Fruit fly (Drosophila melanogaster) whole organism, wandering third instar larva: ENCODE results near the gene ry.

Experiments used
- Abd-B ChIP-seq: fragments of >200 bp; optimal IDR thresholded peaks from 2 replicates; lab custom pipeline; 2017; ENCODE audit warnings: missing biosample characterization, missing genetic modification characterization
- CG32264 ChIP-seq: fragments of 200-800 bp; sonication (Bioruptor generic); optimal IDR thresholded peaks from 2 replicates; lab custom pipeline; 2016; ENCODE audit warnings: missing biosample characterization, missing genetic modification characterization
- CG9705 ChIP-seq: fragments of 200-800 bp; sonication (Bioruptor generic); optimal IDR thresholded peaks from 2 replicates; lab custom pipeline; 2018; ENCODE audit warnings: missing biosample characterization, mild to moderate bottlenecking, missing genetic modification characterization
- CrebA ChIP-seq: fragments of 200-800 bp; sonication (Bioruptor generic); optimal IDR thresholded peaks from 2 replicates; lab custom pipeline; 2016; ENCODE audit warnings: missing biosample characterization, mild to moderate bottlenecking, missing genetic modification characterization, borderline replicate concordance
- Dfd ChIP-seq: fragments of >200 bp; optimal IDR thresholded peaks from 2 replicates; lab custom pipeline; 2017; ENCODE audit warnings: missing biosample characterization, missing genetic modification characterization
- Dif ChIP-seq: fragments of 200-275, 200-300 bp; sonication (Bioruptor generic); optimal IDR thresholded peaks from 2 replicates; lab custom pipeline; 2018; ENCODE audit warnings: missing biosample characterization, missing genetic modification characterization; ENCODE audit not compliant: partially characterized antibody
- GATAd ChIP-seq: sonication (Bioruptor generic); optimal IDR thresholded peaks from 2 replicates; lab custom pipeline; 2016; ENCODE audit warnings: missing biosample characterization, missing genetic modification characterization
- HLH106 ChIP-seq: fragments of 200-800 bp; optimal IDR thresholded peaks from 3 replicates; lab custom pipeline; 2019; ENCODE audit warnings: missing biosample characterization, mild to moderate bottlenecking, missing genetic modification characterization, moderate library complexity
- Hnf4 ChIP-seq: fragments of 200-800 bp; sonication (Bioruptor generic); optimal IDR thresholded peaks from 2 replicates; lab custom pipeline; 2016; ENCODE audit warnings: missing biosample characterization, mild to moderate bottlenecking, missing genetic modification characterization
- Hr78 ChIP-seq: fragments of >200 bp; optimal IDR thresholded peaks from 2 replicates; lab custom pipeline; 2017; ENCODE audit warnings: missing biosample characterization, missing genetic modification characterization
- Hr83 ChIP-seq: fragments of 200-300 bp; sonication (Bioruptor generic); optimal IDR thresholded peaks from 2 replicates; lab custom pipeline; 2016; ENCODE audit warnings: missing biosample characterization, mild to moderate bottlenecking, missing genetic modification characterization, moderate library complexity; ENCODE audit not compliant: poor library complexity, severe bottlenecking
- Jra ChIP-seq: sonication (Bioruptor generic); optimal IDR thresholded peaks from 2 replicates; lab custom pipeline; 2016; ENCODE audit warnings: missing biosample characterization, missing genetic modification characterization
- Mio ChIP-seq: sonication (Bioruptor generic); optimal IDR thresholded peaks from 2 replicates; lab custom pipeline; 2016; ENCODE audit warnings: missing biosample characterization, missing genetic modification characterization
- Myc ChIP-seq: fragments of >200 bp; optimal IDR thresholded peaks from 2 replicates; lab custom pipeline; 2017
- OdsH ChIP-seq: fragments of 200-800 bp; sonication (Bioruptor generic); optimal IDR thresholded peaks from 2 replicates; lab custom pipeline; 2016; ENCODE audit warnings: missing biosample characterization, mild to moderate bottlenecking, missing genetic modification characterization
- Rel ChIP-seq, 2 experiments: fragments of 200-800 bp; sonication (Bioruptor generic) in 1 of 2; optimal IDR thresholded peaks; 2 replicates in 1 of 2; 3 replicates in 1 of 2; lab custom pipeline; 2016 to 2019; ENCODE audit warnings: mild to moderate bottlenecking in 2 of 2, missing biosample characterization in 2 of 2, missing genetic modification characterization in 2 of 2, moderate library complexity in 1 of 2
- Sp1 ChIP-seq: fragments of 200-800 bp; sonication (Bioruptor generic); optimal IDR thresholded peaks from 3 replicates; lab custom pipeline; 2019; ENCODE audit warnings: missing biosample characterization, mild to moderate bottlenecking, missing genetic modification characterization, moderate library complexity
- Vsx2 ChIP-seq: fragments of 200-300, 225-300 bp; sonication (Bioruptor generic); optimal IDR thresholded peaks from 2 replicates; lab custom pipeline; 2018; ENCODE audit warnings: missing biosample characterization, missing genetic modification characterization; ENCODE audit not compliant: partially characterized antibody
- br ChIP-seq: fragments of 200-800 bp; sonication (Bioruptor generic); optimal IDR thresholded peaks from 2 replicates; lab custom pipeline; 2016; ENCODE audit warnings: missing biosample characterization, missing genetic modification characterization
- brk ChIP-seq: fragments of 200-800 bp; sonication (Bioruptor generic); optimal IDR thresholded peaks from 2 replicates; lab custom pipeline; 2016; ENCODE audit warnings: missing biosample characterization, mild to moderate bottlenecking, missing genetic modification characterization
- dmrt93B ChIP-seq: fragments of 200-800 bp; sonication (Bioruptor generic); optimal IDR thresholded peaks from 2 replicates; lab custom pipeline; 2018; ENCODE audit warnings: missing biosample characterization, mild to moderate bottlenecking, missing genetic modification characterization
- dsf ChIP-seq: sonication (Bioruptor generic); optimal IDR thresholded peaks from 2 replicates; lab custom pipeline; 2016; ENCODE audit warnings: missing biosample characterization, missing genetic modification characterization, borderline replicate concordance
- foxo ChIP-seq, 2 experiments: fragments of 200-800 bp; sonication (Bioruptor generic); optimal IDR thresholded peaks; 2 replicates in 1 of 2; 3 replicates in 1 of 2; lab custom pipeline; 2016 to 2017; ENCODE audit warnings: missing biosample characterization in 2 of 2, missing genetic modification characterization in 2 of 2
- fru ChIP-seq: fragments of 200-800 bp; sonication (Bioruptor generic); optimal IDR thresholded peaks from 3 replicates; lab custom pipeline; 2016; ENCODE audit warnings: missing biosample characterization, mild to moderate bottlenecking, missing genetic modification characterization
- h ChIP-seq: fragments of 200-800 bp; sonication (Bioruptor generic); optimal IDR thresholded peaks from 3 replicates; lab custom pipeline; 2016; ENCODE audit warnings: missing biosample characterization, mild to moderate bottlenecking, missing genetic modification characterization
- jim ChIP-seq: fragments of 175-275, 200-325 bp; sonication (Bioruptor generic); optimal IDR thresholded peaks from 2 replicates; lab custom pipeline; 2016; ENCODE audit warnings: missing biosample characterization, mild to moderate bottlenecking, missing genetic modification characterization
- lola ChIP-seq: fragments of >200 bp; optimal IDR thresholded peaks from 2 replicates; lab custom pipeline; 2017; ENCODE audit warnings: missing biosample characterization, missing genetic modification characterization
- psq ChIP-seq: fragments of 200-800 bp; sonication (Bioruptor generic); optimal IDR thresholded peaks from 3 replicates; lab custom pipeline; 2017; ENCODE audit warnings: missing biosample characterization, mild to moderate bottlenecking, missing genetic modification characterization, moderate library complexity
- rgr ChIP-seq: fragments of 200-800 bp; sonication (Bioruptor generic); optimal IDR thresholded peaks from 3 replicates; lab custom pipeline; 2016; ENCODE audit warnings: missing biosample characterization, mild to moderate bottlenecking, missing genetic modification characterization
- sage ChIP-seq: fragments of 200-800 bp; sonication (Bioruptor generic); optimal IDR thresholded peaks from 2 replicates; lab custom pipeline; 2016; ENCODE audit warnings: missing biosample characterization, mild to moderate bottlenecking, missing genetic modification characterization
- sv ChIP-seq: fragments of 200-800 bp; sonication (Bioruptor generic); optimal IDR thresholded peaks from 3 replicates; lab custom pipeline; 2016; ENCODE audit warnings: missing biosample characterization, missing genetic modification characterization
- tai ChIP-seq: sonication (Bioruptor generic); optimal IDR thresholded peaks from 2 replicates; lab custom pipeline; 2016; ENCODE audit warnings: missing biosample characterization, missing genetic modification characterization
- usp ChIP-seq: fragments of >200 bp; optimal IDR thresholded peaks from 2 replicates; lab custom pipeline; 2017; ENCODE audit warnings: missing biosample characterization, missing genetic modification characterization
- woc ChIP-seq: sonication (Bioruptor generic); optimal IDR thresholded peaks from 2 replicates; lab custom pipeline; 2016; ENCODE audit warnings: missing biosample characterization, mild to moderate bottlenecking, missing genetic modification characterization

ry gene

DNA sequence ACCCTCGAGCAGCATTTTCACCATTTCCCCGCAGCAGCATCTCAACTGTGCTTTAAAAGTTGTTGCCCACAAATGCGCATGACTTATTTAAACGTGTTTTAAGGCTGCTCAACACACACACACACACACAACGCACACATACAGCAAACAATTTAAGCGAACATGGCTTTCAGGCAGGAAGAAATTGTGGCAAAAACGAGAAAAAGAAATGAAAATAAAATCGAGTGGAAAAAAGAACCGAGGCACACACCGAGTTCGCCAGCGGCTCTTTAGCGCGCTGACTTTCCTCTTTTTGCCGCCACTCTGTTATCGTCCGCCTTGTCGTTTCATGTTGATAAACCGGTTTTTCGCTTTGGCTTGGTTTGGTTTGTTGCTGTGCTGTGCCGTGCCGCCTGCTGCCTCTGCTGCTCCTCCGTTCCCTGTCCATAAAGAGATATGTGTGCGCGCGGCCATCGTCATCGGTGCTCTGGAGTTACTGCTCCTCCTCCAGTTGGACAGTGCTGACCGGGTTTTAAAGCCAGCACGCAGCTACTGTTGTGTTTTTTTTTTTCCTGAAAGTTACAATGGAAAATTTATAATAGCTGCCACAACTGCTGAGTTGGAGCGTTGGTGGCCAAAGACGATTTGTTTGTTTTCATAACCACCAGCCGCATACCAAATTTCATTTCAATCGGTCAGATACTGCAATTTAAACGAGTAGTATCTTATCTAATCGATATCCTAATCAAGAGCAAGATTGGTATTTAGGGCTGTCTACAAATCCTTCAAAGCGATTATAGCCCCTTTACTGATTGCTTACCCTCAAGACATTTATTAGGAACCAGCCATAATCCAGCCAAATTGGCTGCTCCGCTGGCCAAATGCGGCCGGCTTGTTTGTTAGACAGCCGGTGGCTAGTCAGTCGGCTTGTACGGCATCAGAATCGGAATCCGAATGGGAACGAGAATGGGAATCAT lies 16.2 kb upstream of the ry start (continued):
- TF ChIP-seq woc (GFP tag; lab: Kevin White, UChicago) (peak; percentile 87), Vsx2 (no peak), Myc (lab: Kevin White, UChicago) (peak; percentile 96), h (GFP tag; lab: Kevin White, UChicago) (peak; percentile 42), Abd-B (GFP tag; lab: Kevin White, UChicago) (no peak), Hr78 (no peak)

DNA sequence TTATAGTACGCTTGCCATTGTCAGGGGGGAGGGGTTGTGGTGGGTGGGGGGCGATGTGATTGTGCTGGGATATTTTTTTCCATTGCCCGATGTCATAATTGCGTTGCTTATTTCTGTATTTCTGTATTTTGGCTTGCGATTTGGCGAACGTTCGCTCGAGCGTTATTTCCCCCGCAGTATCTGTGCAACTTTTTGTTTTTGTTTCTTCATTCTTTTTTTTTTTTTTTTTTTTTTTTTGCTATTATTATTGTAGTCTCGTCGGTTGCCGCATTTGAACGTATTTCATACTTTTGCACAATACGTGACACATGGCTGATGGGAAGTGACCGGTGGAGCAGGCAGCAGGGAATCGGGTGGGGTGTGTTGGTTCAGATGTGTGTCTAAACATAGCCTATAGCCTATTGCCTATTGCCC lies 14.7 kb upstream of the ry start:
- TF ChIP-seq lola (GFP tag; lab: Kevin White, UChicago) (no peak), h (GFP tag; lab: Kevin White, UChicago) (peak; percentile 50), Rel (GFP tag; optimal IDR thresholded peaks at IDR 0.05; lab: Kevin White, UChicago) (no peak), Rel (tag; optimal IDR thresholded peaks at IDR 0.05; lab: Kevin White, UChicago) (peak; percentile 93), rgr (peak; percentile 59), psq (no peak), CG32264 (no peak)
- TF ChIP-seq, all 38 proteins: peak for 3

DNA sequence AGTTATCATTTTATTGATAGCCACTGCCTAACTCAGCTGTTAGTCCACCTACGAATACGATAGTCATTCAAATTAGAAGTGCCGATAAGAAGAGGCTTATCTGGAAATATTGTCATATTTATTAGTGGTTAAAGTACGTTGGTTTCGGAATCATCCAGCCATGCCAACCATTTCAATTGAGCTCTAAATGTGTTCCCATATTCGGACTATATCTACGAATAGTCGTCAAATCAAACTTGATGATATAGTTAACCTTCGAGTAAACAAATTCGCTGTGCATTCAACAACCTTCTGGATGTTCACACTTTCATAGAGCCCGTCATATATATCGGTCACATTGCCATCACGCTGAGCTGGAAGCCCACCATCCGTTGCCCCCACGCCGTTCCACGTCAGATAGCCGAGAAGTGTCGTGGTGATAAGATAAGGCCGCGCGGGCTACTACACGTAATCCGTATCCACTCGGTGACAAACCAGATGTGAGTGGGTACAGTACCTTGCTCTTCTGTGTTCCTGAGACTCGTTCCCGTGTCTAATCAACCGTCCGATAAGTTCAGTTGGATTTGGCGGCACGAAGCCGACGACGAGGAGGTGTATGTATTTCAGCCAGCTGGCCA lies 13.9 kb upstream of the ry start:
- TF ChIP-seq br (no peak), dmrt93B (no peak), GATAd (GFP tag; lab: Kevin White, UChicago) (no peak), h (GFP tag; lab: Kevin White, UChicago) (peak; percentile 73), CG32264 (no peak), usp (GFP tag; lab: Kevin White, UChicago) (no peak), Hr78 (no peak), Mio (no peak), Rel (GFP tag; optimal IDR thresholded peaks at IDR 0.05; lab: Kevin White, UChicago) (no peak), Rel (tag; optimal IDR thresholded peaks at IDR 0.05; lab: Kevin White, UChicago) (peak; percentile 73), psq (no peak)

DNA sequence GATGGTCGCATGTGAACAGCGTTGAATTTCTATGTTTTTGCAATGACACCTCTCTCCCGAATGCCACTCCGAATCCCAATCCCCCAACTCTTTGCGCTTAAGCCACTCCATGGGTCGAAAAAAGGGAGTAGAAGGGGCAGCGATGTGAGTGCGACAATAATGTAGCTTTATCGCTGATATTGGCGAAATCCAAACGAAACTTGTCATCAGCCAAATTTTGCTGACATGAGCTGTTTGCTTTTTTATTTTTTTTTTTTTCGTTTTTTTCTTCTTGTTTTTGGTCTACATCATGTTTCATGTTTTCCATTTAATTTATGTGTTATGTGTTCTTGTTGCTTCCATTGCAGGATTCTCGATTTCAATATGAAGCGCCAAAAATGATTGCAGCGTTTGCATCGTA lies 13.3 kb upstream of the ry start:
- TF ChIP-seq jim (no peak), psq (no peak), fru (GFP tag; lab: Kevin White, UChicago) (no peak), HLH106 (tag; lab: Kevin White, UChicago) (no peak), sage (GFP tag; lab: Kevin White, UChicago) (no peak), CG32264 (no peak), foxo (GFP tag; optimal IDR thresholded peaks at IDR 0.05; lab: Kevin White, UChicago) (no peak), Mio (no peak), woc (GFP tag; lab: Kevin White, UChicago) (no peak), usp (GFP tag; lab: Kevin White, UChicago) (no peak), tai (GFP tag; lab: Kevin White, UChicago) (no peak), Dif (GFP tag; lab: Kevin White, UChicago) (no peak), rgr (no peak), Hr83 (GFP tag; lab: Kevin White, UChicago) (no peak), CrebA (GFP tag; lab: Kevin White, UChicago) (no peak), dmrt93B (no peak), Hr78 (no peak), CG9705 (GFP tag; lab: Kevin White, UChicago) (no peak)

DNA sequence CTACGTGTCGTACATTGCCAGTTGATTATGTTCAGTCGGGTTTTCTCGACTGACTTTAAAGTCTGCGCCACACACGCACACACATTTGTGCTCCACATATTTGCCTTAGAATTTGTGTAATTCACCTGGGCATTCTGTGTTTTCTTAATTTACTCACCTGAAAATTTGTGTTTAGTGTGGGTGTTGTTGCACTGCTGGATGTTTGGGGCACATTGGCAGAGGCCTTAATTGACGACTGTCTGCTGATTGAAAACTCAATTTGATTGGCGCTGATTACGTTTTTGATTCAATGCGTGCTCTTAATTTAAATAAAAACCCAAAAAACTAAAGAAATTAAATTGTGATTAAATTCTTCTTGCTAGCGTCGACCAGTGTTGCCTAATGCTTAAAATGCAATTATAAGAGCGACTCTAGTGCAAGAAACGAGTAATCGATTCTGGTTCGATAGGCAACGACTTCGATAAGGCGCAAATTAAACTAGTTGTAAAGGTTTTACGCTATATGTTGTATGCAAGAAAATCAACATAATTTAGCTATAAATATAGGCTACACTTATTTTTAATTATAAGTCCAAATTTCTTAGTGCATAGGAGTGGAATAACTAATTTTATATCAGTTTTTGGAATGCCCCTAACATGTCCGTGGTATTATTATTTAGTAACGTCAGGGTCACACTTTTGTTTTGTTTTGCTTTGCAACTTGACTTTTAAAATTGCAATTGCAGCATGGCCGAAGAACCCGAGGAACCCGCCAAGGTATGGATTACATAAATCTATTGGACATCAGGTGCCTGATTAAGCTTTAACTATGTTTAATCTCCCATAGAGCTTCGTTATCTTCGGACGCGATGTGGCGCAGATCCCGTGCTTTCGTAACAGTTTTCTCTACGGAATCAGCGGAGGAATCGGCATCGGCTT lies 1.8 kb upstream of the ry start, which contains the start of the genes CG46281 and CG46280:
CG46281 (minus strand) TSS at position 51 of the 917 bp plus-strand sequence.
CG46280 (minus strand) TSS at position 403 of the 917 bp plus-strand sequence.
- TF ChIP-seq Sp1 (no peak), Rel (GFP tag; optimal IDR thresholded peaks at IDR 0.05; lab: Kevin White, UChicago) (no peak), Rel (tag; optimal IDR thresholded peaks at IDR 0.05; lab: Kevin White, UChicago) (peak; percentile 32), OdsH (GFP tag; lab: Kevin White, UChicago) (peak; percentile 24), HLH106 (tag; lab: Kevin White, UChicago) (no peak), tai (GFP tag; lab: Kevin White, UChicago) (no peak), rgr (no peak), CrebA (GFP tag; lab: Kevin White, UChicago) (no peak), sv (GFP tag; lab: Kevin White, UChicago) (peak; percentile 40), Hr78 (no peak), Dfd (no peak), h (GFP tag; lab: Kevin White, UChicago) (no peak), brk (GFP tag; lab: Kevin White, UChicago) (no peak), Jra (GFP tag; lab: Kevin White, UChicago) (peak; percentile 74), Dif (GFP tag; lab: Kevin White, UChicago) (no peak), lola (GFP tag; lab: Kevin White, UChicago) (no peak), Mio (no peak), psq (peak; percentile 40), foxo (GFP tag; optimal IDR thresholded peaks at IDR 0.05; lab: Kevin White, UChicago) (no peak), dsf (GFP tag; lab: Kevin White, UChicago) (peak; percentile 42), CG32264 (peak; percentile 2), woc (GFP tag; lab: Kevin White, UChicago) (peak; percentile 37), Hnf4 (GFP tag; lab: Kevin White, UChicago) (peak; percentile 68), Myc (lab: Kevin White, UChicago) (peak; percentile 31), br (no peak)
